Fruit fly (Drosophila melanogaster) whole organism, adult: ENCODE results near the gene CG31821.

Experiments
- CG11617 ChIP-seq: fragments of 200-800 bp; sonication (Bioruptor generic); optimal IDR thresholded peaks from 2 replicates; lab custom pipeline; 2017; ENCODE audit warnings: mild to moderate bottlenecking, missing biosample characterization, missing genetic modification reagents, missing genetic modification characterization
- CG12768 ChIP-seq: fragments of 200-800 bp; sonication (Bioruptor generic); optimal IDR thresholded peaks from 2 replicates; lab custom pipeline; 2017; ENCODE audit warnings: missing biosample characterization, missing genetic modification characterization, mild to moderate bottlenecking, moderate library complexity, missing genetic modification reagents
- CG14711 ChIP-seq: fragments of 200-800 bp; sonication (Bioruptor generic); optimal IDR thresholded peaks from 2 replicates; lab custom pipeline; 2018; ENCODE audit warnings: missing biosample characterization, mild to moderate bottlenecking, missing genetic modification characterization, moderate library complexity
- CG1620 ChIP-seq: fragments of 200-800 bp; sonication (Bioruptor generic); optimal IDR thresholded peaks from 2 replicates; lab custom pipeline; 2016; ENCODE audit warnings: missing biosample characterization, missing genetic modification characterization
- CG33017 ChIP-seq: fragments of 200-800 bp; sonication (Bioruptor generic); optimal IDR thresholded peaks from 2 replicates; lab custom pipeline; 2018; ENCODE audit warnings: missing biosample characterization, mild to moderate bottlenecking, missing genetic modification characterization, moderate library complexity
- CG5204 ChIP-seq: fragments of 200-800 bp; sonication (Bioruptor generic); optimal IDR thresholded peaks from 2 replicates; lab custom pipeline; 2016; ENCODE audit warnings: missing biosample characterization, missing genetic modification characterization
- CG7045 ChIP-seq: fragments of 200-800 bp; sonication (Bioruptor generic); optimal IDR thresholded peaks from 2 replicates; lab custom pipeline; 2017; ENCODE audit warnings: missing biosample characterization, mild to moderate bottlenecking, missing genetic modification characterization
- CG7101 ChIP-seq: fragments of 200-800 bp; sonication (Bioruptor generic); optimal IDR thresholded peaks from 2 replicates; lab custom pipeline; 2018; ENCODE audit warnings: missing biosample characterization, mild to moderate bottlenecking, missing genetic modification characterization, moderate library complexity
- Clk ChIP-seq: fragments of 200-800 bp; sonication (Bioruptor generic); optimal IDR thresholded peaks from 2 replicates; lab custom pipeline; 2017; ENCODE audit warnings: missing biosample characterization, missing genetic modification characterization
- Crg-1 ChIP-seq: fragments of 200-800 bp; sonication (Bioruptor generic); optimal IDR thresholded peaks from 2 replicates; lab custom pipeline; 2016; ENCODE audit warnings: missing biosample characterization, missing genetic modification characterization
- Hr96 ChIP-seq: fragments of 200-800 bp; sonication (Bioruptor generic); optimal IDR thresholded peaks from 2 replicates; lab custom pipeline; 2016; ENCODE audit warnings: missing biosample characterization, missing genetic modification characterization
- Mnt ChIP-seq: fragments of 200-800 bp; sonication (Bioruptor generic); optimal IDR thresholded peaks from 2 replicates; lab custom pipeline; 2016; ENCODE audit warnings: missing biosample characterization, mild to moderate bottlenecking, missing genetic modification characterization
- bab1 ChIP-seq: fragments of 200-800 bp; sonication (Bioruptor generic); optimal IDR thresholded peaks from 3 replicates; lab custom pipeline; 2019; ENCODE audit warnings: missing biosample characterization, mild to moderate bottlenecking, missing genetic modification characterization, moderate library complexity
- cic ChIP-seq: fragments of 200-800 bp; sonication (Bioruptor generic); optimal IDR thresholded peaks from 2 replicates; lab custom pipeline; 2017; ENCODE audit warnings: missing biosample characterization, mild to moderate bottlenecking, missing genetic modification characterization, moderate library complexity
- cnc ChIP-seq, 2 experiments: fragments of >200 bp; optimal IDR thresholded peaks; 2 replicates each; lab custom pipeline; 2017
- kay ChIP-seq: fragments of 200-800 bp; sonication (Bioruptor generic); peaks from one replicate; lab custom pipeline; 2016; ENCODE audit warnings: missing biosample characterization, missing genetic modification characterization, borderline replicate concordance
- ovo ChIP-seq: fragments of 200-800 bp; sonication (Bioruptor generic); optimal IDR thresholded peaks from 2 replicates; lab custom pipeline; 2016; ENCODE audit warnings: missing biosample characterization, missing genetic modification characterization
- pad ChIP-seq: fragments of 200-800 bp; sonication (Bioruptor generic); optimal IDR thresholded peaks from 3 replicates; lab custom pipeline; 2017; ENCODE audit warnings: missing biosample characterization, missing genetic modification characterization, mild to moderate bottlenecking, moderate library complexity, missing genetic modification reagents
- tj ChIP-seq: fragments of 200-800 bp; sonication (Bioruptor generic); optimal IDR thresholded peaks from 3 replicates; lab custom pipeline; 2017; ENCODE audit warnings: missing biosample characterization, mild to moderate bottlenecking, missing genetic modification characterization, moderate library complexity
- toe ChIP-seq: fragments of 200-800 bp; sonication (Bioruptor generic); optimal IDR thresholded peaks from 2 replicates; lab custom pipeline; 2016; ENCODE audit warnings: missing biosample characterization, missing genetic modification characterization

Gene CG31821

dm6 chr2L:15895154-15895553, 7.1 kb downstream of the CG31821 start, which contains the start of gene CG31735:
Gene CG31735, plus strand, starts transcription at chr2L:15895454.
- TF ChIP-seq Clk (GFP tag; lab: Kevin White, UChicago): no peak
- TF ChIP-seq Crg-1 (GFP tag; lab: Kevin White, UChicago): no peak
- no peak for TF ChIP-seq pad
- TF ChIP-seq cic (GFP tag; lab: Kevin White, UChicago): no peak
- TF ChIP-seq ovo (GFP tag; lab: Kevin White, UChicago): no peak
- TF ChIP-seq Mnt (GFP tag; lab: Kevin White, UChicago): no peak
- no peak for TF ChIP-seq CG33017 (tag; lab: Kevin White, UChicago)
- no peak for TF ChIP-seq tj (GFP tag; lab: Kevin White, UChicago)
- TF ChIP-seq CG1620 (GFP tag; lab: Kevin White, UChicago): no peak

dm6 chr2L:15893711-15894110, 8.5 kb downstream of the CG31821 start, which contains the start of gene Tep1:
Gene Tep1, minus strand, starts transcription at chr2L:15893811.
- peak; percentile 33 for TF ChIP-seq kay (GFP tag; lab: Kevin White, UChicago)
- no peak for TF ChIP-seq Hr96 (GFP tag; lab: Kevin White, UChicago)
- TF ChIP-seq Mnt (GFP tag; lab: Kevin White, UChicago): no peak
- no peak for TF ChIP-seq CG5204 (GFP tag; lab: Kevin White, UChicago)
- no peak for TF ChIP-seq cic (GFP tag; lab: Kevin White, UChicago)
- no peak for TF ChIP-seq toe
- TF ChIP-seq bab1 (GFP tag; lab: Kevin White, UChicago): no peak

- TF ChIP-seq CG11617 (GFP tag; lab: Kevin White, UChicago) (no peak), pad (no peak), CG7045 (no peak), bab1 (GFP tag; lab: Kevin White, UChicago) (no peak), ovo (GFP tag; lab: Kevin White, UChicago) (no peak), CG5204 (GFP tag; lab: Kevin White, UChicago) (no peak), CG33017 (tag; lab: Kevin White, UChicago) (no peak), cnc (optimal IDR thresholded peaks at IDR 0.05; lab: Kevin White, UChicago) (no peak), Hr96 (GFP tag; lab: Kevin White, UChicago) (no peak), Crg-1 (GFP tag; lab: Kevin White, UChicago) (no peak), CG12768 (no peak), Clk (GFP tag; lab: Kevin White, UChicago) (no peak), CG14711 (tag; lab: Kevin White, UChicago) (no peak), tj (GFP tag; lab: Kevin White, UChicago) (no peak), CG7101 (tag; lab: Kevin White, UChicago) (no peak), CG1620 (GFP tag; lab: Kevin White, UChicago) (no peak), cic (GFP tag; lab: Kevin White, UChicago) (no peak)
Observed at dm6 chr2L:15886187-15886586, 16.0 kb downstream of the CG31821 start.

dm6 chr2L:15883090-15883489, 19.1 kb downstream of the CG31821 start, which contains the start of gene CG44475:
Gene CG44475, minus strand, starts transcription at chr2L:15883190.
- TF ChIP-seq tj (GFP tag; lab: Kevin White, UChicago) (no peak), bab1 (GFP tag; lab: Kevin White, UChicago) (no peak), CG7045 (no peak), cic (GFP tag; lab: Kevin White, UChicago) (no peak), Hr96 (GFP tag; lab: Kevin White, UChicago) (no peak), cnc (optimal IDR thresholded peaks at IDR 0.05; lab: Kevin White, UChicago) (no peak), CG7101 (tag; lab: Kevin White, UChicago) (no peak), CG1620 (GFP tag; lab: Kevin White, UChicago) (no peak), CG12768 (no peak), CG11617 (GFP tag; lab: Kevin White, UChicago) (no peak), Crg-1 (GFP tag; lab: Kevin White, UChicago) (no peak), CG33017 (tag; lab: Kevin White, UChicago) (no peak), Clk (GFP tag; lab: Kevin White, UChicago) (no peak), toe (no peak), CG5204 (GFP tag; lab: Kevin White, UChicago) (no peak), kay (GFP tag; lab: Kevin White, UChicago) (no peak)

- TF ChIP-seq ovo (GFP tag; lab: Kevin White, UChicago): no peak
- TF ChIP-seq pad: no peak
- TF ChIP-seq CG1620 (GFP tag; lab: Kevin White, UChicago): no peak
- no peak for TF ChIP-seq Crg-1 (GFP tag; lab: Kevin White, UChicago)
- no peak for TF ChIP-seq cnc (optimal IDR thresholded peaks at IDR 0.05; lab: Kevin White, UChicago)
- no peak for TF ChIP-seq CG11617 (GFP tag; lab: Kevin White, UChicago)
- no peak for TF ChIP-seq CG7101 (tag; lab: Kevin White, UChicago)
- TF ChIP-seq bab1 (GFP tag; lab: Kevin White, UChicago): no peak
- no peak for TF ChIP-seq CG33017 (tag; lab: Kevin White, UChicago)
- no peak for TF ChIP-seq Mnt (GFP tag; lab: Kevin White, UChicago)
- TF ChIP-seq CG5204 (GFP tag; lab: Kevin White, UChicago): no peak
- no peak for TF ChIP-seq CG7045
- TF ChIP-seq Clk (GFP tag; lab: Kevin White, UChicago): no peak
- no peak for TF ChIP-seq Hr96 (GFP tag; lab: Kevin White, UChicago)
Observed at dm6 chr2L:15880056-15880455, 22.2 kb downstream of the CG31821 start, which contains the start of gene CG7653. Gene CG7653, minus strand, starts transcription at chr2L:15880156.

- TF ChIP-seq Crg-1 (GFP tag; lab: Kevin White, UChicago) (no peak), CG7101 (tag; lab: Kevin White, UChicago) (no peak), Clk (GFP tag; lab: Kevin White, UChicago) (no peak), CG33017 (tag; lab: Kevin White, UChicago) (no peak), cic (GFP tag; lab: Kevin White, UChicago) (no peak), CG12768 (no peak), Hr96 (GFP tag; lab: Kevin White, UChicago) (no peak)
Observed at dm6 chr2L:15865361-15865760, 36.8 kb downstream of the CG31821 start, which contains the start of gene CG42792. Gene CG42792, minus strand, starts transcription at chr2L:15865461.
